Fruit fly (Drosophila melanogaster) whole organism, embryonic: ENCODE results near the gene Cda5.

Experiments used
- Atf6 ChIP-seq: fragments of 200-800 bp; sonication (Bioruptor generic); IDR thresholded peaks from 2 replicates; pipeline ENCODE4 v1.3.6; 2022; ENCODE audit warnings: missing biosample characterization, missing genetic modification characterization
- BEAF-32 ChIP-seq: fragments of 200-800 bp; sonication (Bioruptor generic); optimal IDR thresholded peaks from 3 replicates; lab custom pipeline; 2017; ENCODE audit warnings: missing biosample characterization, missing genetic modification characterization, mild to moderate bottlenecking, moderate library complexity, missing genetic modification reagents
- CG1024 ChIP-seq: fragments of 200-800 bp; sonication (Bioruptor generic); IDR thresholded peaks from 2 replicates; pipeline ENCODE4 v1.3.6; 2022; ENCODE audit warnings: missing biosample characterization, missing genetic modification characterization
- CG10462 ChIP-seq: fragments of 200-800 bp; sonication (Bioruptor generic); optimal IDR thresholded peaks from 2 replicates; lab custom pipeline; 2016; ENCODE audit warnings: missing biosample characterization, missing genetic modification characterization
- CG11504 ChIP-seq: fragments of 200-800 bp; sonication (Bioruptor generic); optimal IDR thresholded peaks from 3 replicates; lab custom pipeline; 2019; ENCODE audit warnings: missing biosample characterization, mild to moderate bottlenecking, missing genetic modification characterization, moderate library complexity
- CG14860 ChIP-seq: fragments of 200-800 bp; sonication (Bioruptor generic); IDR thresholded peaks from 3 replicates; pipeline ENCODE4 v1.3.6; 2022; ENCODE audit warnings: missing biosample characterization, missing genetic modification characterization; ENCODE audit not compliant: partially characterized antibody
- CG15514 ChIP-seq: fragments of 200-800 bp; sonication (Bioruptor generic); optimal IDR thresholded peaks from 3 replicates; lab custom pipeline; 2017; ENCODE audit warnings: missing biosample characterization, missing genetic modification characterization, mild to moderate bottlenecking, moderate library complexity, missing genetic modification reagents
- CG16815 ChIP-seq: fragments of 200-800 bp; sonication (Bioruptor generic); optimal IDR thresholded peaks from 3 replicates; lab custom pipeline; 2017; ENCODE audit warnings: missing biosample characterization, mild to moderate bottlenecking, missing genetic modification characterization
- CG17612 ChIP-seq: fragments of 200-800 bp; sonication (Bioruptor generic); IDR thresholded peaks from 2 replicates; pipeline ENCODE4 v1.3.6; 2022; ENCODE audit warnings: missing biosample characterization, missing genetic modification characterization
- CG18764 ChIP-seq: fragments of 200-800 bp; sonication (Bioruptor generic); optimal IDR thresholded peaks from 3 replicates; lab custom pipeline; 2016; ENCODE audit warnings: missing biosample characterization, missing genetic modification characterization
- CG34376 ChIP-seq: fragments of 200-800 bp; sonication (Bioruptor generic); optimal IDR thresholded peaks from 2 replicates; lab custom pipeline; 2018; ENCODE audit warnings: missing biosample characterization, mild to moderate bottlenecking, missing genetic modification characterization
- CG3838 ChIP-seq: fragments of 200-800 bp; sonication (Bioruptor generic); optimal IDR thresholded peaks from 3 replicates; lab custom pipeline; 2016; ENCODE audit warnings: missing biosample characterization, missing genetic modification characterization
- CG6813 ChIP-seq: fragments of 200-800 bp; sonication (Bioruptor generic); optimal IDR thresholded peaks from 2 replicates; lab custom pipeline; 2017; ENCODE audit warnings: missing biosample characterization, missing genetic modification characterization, mild to moderate bottlenecking, moderate library complexity, missing genetic modification reagents
- CG6854 ChIP-seq: fragments of 200-800 bp; sonication (Bioruptor generic); optimal IDR thresholded peaks from 3 replicates; lab custom pipeline; 2017; ENCODE audit warnings: missing biosample characterization, mild to moderate bottlenecking, missing genetic modification characterization
- CG7745 ChIP-seq: fragments of 200-800 bp; sonication (Bioruptor generic); optimal IDR thresholded peaks from 2 replicates; lab custom pipeline; 2018; ENCODE audit warnings: missing biosample characterization, mild to moderate bottlenecking, missing genetic modification characterization, moderate library complexity
- CG9437 ChIP-seq: fragments of 200-800 bp; sonication (Bioruptor generic); optimal IDR thresholded peaks from 2 replicates; lab custom pipeline; 2018; ENCODE audit warnings: missing biosample characterization, mild to moderate bottlenecking, missing genetic modification characterization
- CG9797 ChIP-seq: fragments of 200-800 bp; sonication (Bioruptor generic); optimal IDR thresholded peaks from 3 replicates; lab custom pipeline; 2018; ENCODE audit warnings: missing biosample characterization, mild to moderate bottlenecking, missing genetic modification characterization
- Camta ChIP-seq: fragments of 200-800 bp; sonication (Bioruptor generic); optimal IDR thresholded peaks from 2 replicates; lab custom pipeline; 2016; ENCODE audit warnings: missing biosample characterization, missing genetic modification characterization
- D19A ChIP-seq: fragments of 200-800 bp; optimal IDR thresholded peaks from 3 replicates; lab custom pipeline; 2019; ENCODE audit warnings: missing biosample characterization, mild to moderate bottlenecking, missing genetic modification characterization, moderate library complexity
- HLH54F ChIP-seq: fragments of 200-800 bp; sonication (Bioruptor generic); optimal IDR thresholded peaks from 3 replicates; lab custom pipeline; 2016; ENCODE audit warnings: missing biosample characterization, missing genetic modification characterization
- HLHmδ ChIP-seq: fragments of 200-800 bp; sonication (Bioruptor generic); optimal IDR thresholded peaks from 2 replicates; lab custom pipeline; 2018; ENCODE audit warnings: missing biosample characterization, mild to moderate bottlenecking, missing genetic modification characterization, moderate library complexity
- Lim3 ChIP-seq: fragments of 200-800 bp; sonication (Bioruptor generic); IDR thresholded peaks from 2 replicates; pipeline ENCODE4 v1.3.6; 2022; ENCODE audit warnings: missing biosample characterization, missing genetic modification characterization
- Mrtf ChIP-seq: fragments of 200-800 bp; sonication (Bioruptor generic); IDR thresholded peaks from 3 replicates; pipeline ENCODE4 v1.3.6; 2022; ENCODE audit warnings: missing biosample characterization, missing genetic modification characterization
- Opbp ChIP-seq: fragments of 200-800 bp; sonication (Bioruptor generic); IDR thresholded peaks from 3 replicates; pipeline ENCODE4 v1.3.6; 2022; ENCODE audit warnings: missing biosample characterization, missing genetic modification characterization; ENCODE audit not compliant: partially characterized antibody
- ac ChIP-seq: fragments of 200-800 bp; sonication (Bioruptor generic); optimal IDR thresholded peaks from 3 replicates; lab custom pipeline; 2017; ENCODE audit warnings: missing biosample characterization, mild to moderate bottlenecking, missing genetic modification characterization
- ara ChIP-seq: fragments of 200-800 bp; sonication (Bioruptor generic); IDR thresholded peaks from 2 replicates; pipeline ENCODE4 v1.3.6; 2022; ENCODE audit warnings: missing biosample characterization, missing genetic modification characterization
- az2 ChIP-seq: fragments of 200-800 bp; sonication (Bioruptor generic); optimal IDR thresholded peaks from 3 replicates; lab custom pipeline; 2016; ENCODE audit warnings: missing biosample characterization, missing genetic modification characterization
- bbx ChIP-seq: fragments of 200-800 bp; sonication (Bioruptor generic); IDR thresholded peaks from 2 replicates; pipeline ENCODE4 v1.3.6; 2022; ENCODE audit warnings: missing biosample characterization, missing genetic modification characterization; ENCODE audit not compliant: partially characterized antibody
- bigmax ChIP-seq: fragments of 200-800 bp; sonication (Bioruptor generic); optimal IDR thresholded peaks from 2 replicates; lab custom pipeline; 2018; ENCODE audit warnings: missing biosample characterization, mild to moderate bottlenecking, missing genetic modification characterization
- bowl ChIP-seq: fragments of 200-800 bp; sonication (Bioruptor generic); IDR thresholded peaks from 2 replicates; pipeline ENCODE4 v1.3.6; 2022; ENCODE audit warnings: missing biosample characterization, missing genetic modification characterization
- corto ChIP-seq: fragments of 200-800 bp; sonication (Bioruptor generic); optimal IDR thresholded peaks from 2 replicates; lab custom pipeline; 2016; ENCODE audit warnings: missing biosample characterization, mild to moderate bottlenecking, missing genetic modification characterization, moderate library complexity
- dan ChIP-seq: fragments of 200-800 bp; sonication (Bioruptor generic); IDR thresholded peaks from 2 replicates; pipeline ENCODE4 v1.3.6; 2022; ENCODE audit warnings: missing biosample characterization, missing genetic modification characterization
- ewg ChIP-seq: fragments of 200-800 bp; sonication (Bioruptor generic); optimal IDR thresholded peaks from 3 replicates; lab custom pipeline; 2017; ENCODE audit warnings: mild to moderate bottlenecking, missing biosample characterization, missing genetic modification reagents, missing genetic modification characterization
- exex ChIP-seq: fragments of 200-800 bp; sonication (Bioruptor generic); optimal IDR thresholded peaks from 4 replicates; lab custom pipeline; 2018; ENCODE audit warnings: missing biosample characterization, mild to moderate bottlenecking, missing genetic modification characterization, moderate library complexity
- fd102C ChIP-seq: fragments of 200-800 bp; sonication (Bioruptor generic); optimal IDR thresholded peaks from 2 replicates; lab custom pipeline; 2018; ENCODE audit warnings: missing biosample characterization, mild to moderate bottlenecking, missing genetic modification characterization, moderate library complexity
- gsb ChIP-seq: fragments of 200-800 bp; sonication (Bioruptor generic); IDR thresholded peaks from 2 replicates; pipeline ENCODE4 v1.3.6; 2022; ENCODE audit warnings: missing biosample characterization, missing genetic modification characterization
- hbn ChIP-seq: fragments of 200-800 bp; sonication (Bioruptor generic); IDR thresholded peaks from 2 replicates; pipeline ENCODE4 v1.3.6; 2022; ENCODE audit warnings: missing biosample characterization, missing genetic modification characterization; ENCODE audit not compliant: partially characterized antibody
- lola ChIP-seq, 3 experiments: fragments of >200 bp in 2 of 3; fragments of 200-800 bp in 1 of 3; sonication (Bioruptor generic) in 1 of 3; optimal IDR thresholded peaks; 2 replicates each; lab custom pipeline; 2017 to 2019; ENCODE audit warnings: missing biosample characterization in 3 of 3, missing genetic modification characterization in 3 of 3, mild to moderate bottlenecking in 1 of 3, moderate library complexity in 1 of 3
- mirr ChIP-seq: fragments of 200-800 bp; sonication (Bioruptor generic); optimal IDR thresholded peaks from 3 replicates; lab custom pipeline; 2018; ENCODE audit warnings: missing biosample characterization, mild to moderate bottlenecking, missing genetic modification characterization
- nom ChIP-seq: fragments of 200-800 bp; sonication (Bioruptor generic); optimal IDR thresholded peaks from 2 replicates; lab custom pipeline; 2017; ENCODE audit warnings: missing biosample characterization, missing genetic modification characterization, mild to moderate bottlenecking, moderate library complexity, missing genetic modification reagents
- onecut ChIP-seq: fragments of 200-800 bp; sonication (Bioruptor generic); IDR thresholded peaks from 2 replicates; pipeline ENCODE4 v1.3.6; 2022; ENCODE audit warnings: missing biosample characterization, missing genetic modification characterization
- pita ChIP-seq: fragments of 200-800 bp; sonication (Bioruptor generic); optimal IDR thresholded peaks from 2 replicates; lab custom pipeline; 2017; ENCODE audit warnings: missing biosample characterization, mild to moderate bottlenecking, missing genetic modification characterization
- scrt ChIP-seq: fragments of 200-800 bp; sonication (Bioruptor generic); optimal IDR thresholded peaks from 2 replicates; lab custom pipeline; 2018; ENCODE audit warnings: missing biosample characterization, mild to moderate bottlenecking, missing genetic modification characterization, moderate library complexity
- sens ChIP-seq: fragments of 200-800 bp; sonication (Bioruptor generic); peaks from one replicate; lab custom pipeline; 2016; ENCODE audit warnings: missing biosample characterization, missing genetic modification characterization
- tgo ChIP-seq: fragments of 200-800 bp; sonication (Bioruptor generic); IDR thresholded peaks from 3 replicates; pipeline ENCODE4 v1.3.6; 2022; ENCODE audit warnings: missing biosample characterization, missing genetic modification characterization
- tio ChIP-seq: fragments of 200-800 bp; sonication (Bioruptor generic); optimal IDR thresholded peaks from 2 replicates; lab custom pipeline; 2017; ENCODE audit warnings: missing biosample characterization, missing genetic modification characterization, inconsistent platforms
- vvl ChIP-seq: fragments of 200-800 bp; sonication (Bioruptor generic); IDR thresholded peaks from 2 replicates; pipeline ENCODE4 v1.3.6; 2022; ENCODE audit warnings: missing biosample characterization, missing genetic modification characterization
- z ChIP-seq: fragments of 200-800 bp; sonication (Bioruptor generic); IDR thresholded peaks from 3 replicates; pipeline ENCODE4 v1.3.6; 2022; ENCODE audit warnings: missing biosample characterization, missing genetic modification characterization

Gene Cda5

dm6 chr2L:71869-72751 is 6.9 kb upstream of the Cda5 start (continued):
- TF ChIP-seq az2 (GFP tag; lab: Kevin White, UChicago) (no peak), CG16815 (GFP tag; lab: Kevin White, UChicago) (no peak), bowl (GFP tag; lab: Robert Waterston, UW) (no peak), D19A (tag; lab: Kevin White, UChicago) (no peak), ac (GFP tag; lab: Kevin White, UChicago) (no peak), bbx (GFP tag; lab: Robert Waterston, UW) (0 out of 2 replicates have a peak, but pooled peaks have one; percentile 11), dan (GFP tag; lab: Robert Waterston, UW) (no peak), CG17612 (no peak), CG6813 (GFP tag; lab: Kevin White, UChicago) (no peak), fd102C (GFP tag; lab: Kevin White, UChicago) (no peak), CG7745 (tag; lab: Kevin White, UChicago) (no peak), ewg (GFP tag; lab: Kevin White, UChicago) (peak; percentile 35), Atf6 (no peak), scrt (GFP tag; lab: Kevin White, UChicago) (no peak), CG10462 (GFP tag; lab: Kevin White, UChicago) (no peak), CG1024 (GFP tag; lab: Robert Waterston, UW) (no peak), pita (GFP tag; lab: Kevin White, UChicago) (peak; percentile 15), mirr (GFP tag; lab: Kevin White, UChicago) (peak; percentile 94), CG11504 (tag; lab: Kevin White, UChicago) (peak; percentile 20), Mrtf (GFP tag; lab: Robert Waterston, UW) (no peak), CG18764 (GFP tag; lab: Kevin White, UChicago) (no peak), onecut (GFP tag; lab: Robert Waterston, UW) (no peak), CG6854 (GFP tag; lab: Kevin White, UChicago) (no peak), CG15514 (GFP tag; lab: Kevin White, UChicago) (peak; percentile 27), z (GFP tag; lab: Robert Waterston, UW) (no peak), Opbp (GFP tag; lab: Robert Waterston, UW) (0 out of 3 replicates have a peak, but pooled peaks have one; percentile 33), tio (GFP tag; lab: Kevin White, UChicago) (no peak), hbn (no peak), nom (GFP tag; lab: Kevin White, UChicago) (peak; percentile 15), CG34376 (GFP tag; lab: Kevin White, UChicago) (peak; percentile 70), CG9437 (GFP tag; lab: Kevin White, UChicago) (no peak), HLHmδ (GFP tag; lab: Kevin White, UChicago) (no peak), vvl (GFP tag; lab: Robert Waterston, UW) (no peak), corto (GFP tag; lab: Kevin White, UChicago) (no peak), Camta (GFP tag; lab: Kevin White, UChicago) (no peak), exex (tag; lab: Kevin White, UChicago) (peak; percentile 21), tgo (GFP tag; lab: Robert Waterston, UW) (no peak), CG3838 (no peak), ara (no peak), lola (GFP tag; optimal IDR thresholded peaks at IDR 0.05; lab: Kevin White, UChicago) (peak in 1 of 3 experiments; percentile 29), sens (peak; percentile 58), gsb (no peak), CG9797 (GFP tag; lab: Kevin White, UChicago) (no peak), BEAF-32 (GFP tag; lab: Kevin White, UChicago) (peak; percentile 54), bigmax (GFP tag; lab: Kevin White, UChicago) (no peak), Lim3 (GFP tag; lab: Robert Waterston, UW) (no peak), CG14860 (GFP tag; lab: Robert Waterston, UW) (no peak), HLH54F (GFP tag; lab: Kevin White, UChicago) (no peak)
